Worm (Caenorhabditis elegans) whole organism, early embryonic: Measurements from ENCODE around the gene col-144.

ENCODE experiments used
- B0310.2 ChIP-seq: sonication (generic microtip); optimal IDR thresholded peaks from 2 replicates; lab custom pipeline; 2016; ENCODE audit warnings: mild to moderate bottlenecking, missing genetic modification characterization, missing compliant biosample characterization
- F13C5.2 ChIP-seq: sonication (generic microtip); optimal IDR thresholded peaks from 2 replicates; lab custom pipeline; 2017; ENCODE audit warnings: mild to moderate bottlenecking, missing genetic modification characterization, inconsistent platforms, missing compliant biosample characterization
- ama-1 ChIP-seq: fragments of 150-350 bp; optimal IDR thresholded peaks from 2 replicates; lab custom pipeline; 2014
- flt-1 ChIP-seq: fragments of 200-800 bp; sonication (Bioruptor generic); IDR thresholded peaks from 2 replicates; pipeline ENCODE4 v1.3.6; 2022; ENCODE audit warnings: missing genetic modification characterization, missing compliant biosample characterization
- hmbx-1 ChIP-seq: sonication (generic microtip); optimal IDR thresholded peaks from 2 replicates; lab custom pipeline; 2016; ENCODE audit warnings: mild to moderate bottlenecking, missing genetic modification characterization, missing compliant biosample characterization
- scrt-1 ChIP-seq: fragments of 200-800 bp; sonication (Bioruptor generic); IDR thresholded peaks from 2 replicates; pipeline ENCODE4 v1.3.6; 2022; ENCODE audit warnings: missing genetic modification characterization, missing compliant biosample characterization
- tbx-11 ChIP-seq: fragments of 200-800 bp; sonication (Bioruptor generic); IDR thresholded peaks from 2 replicates; pipeline ENCODE4 v1.3.6; 2022; ENCODE audit warnings: missing genetic modification characterization, missing compliant biosample characterization

- no peak for TF ChIP-seq ama-1 (lab: Kevin White, UChicago)
- no peak for TF ChIP-seq scrt-1 (GFP tag; lab: Robert Waterston, UW)
- no peak for TF ChIP-seq flt-1 (GFP tag; lab: Robert Waterston, UW)
- TF ChIP-seq B0310.2: no peak
- no peak for TF ChIP-seq tbx-11
- TF ChIP-seq hmbx-1: no peak
- no peak for TF ChIP-seq F13C5.2
Measured at ce11 chrV:9181669-9182250, 21.3 kb upstream of the col-144 start, which contains the start of gene ptr-1.
